Worm (Caenorhabditis elegans): ENCODE measurements around the gene gmps-1.
A peak's percentile ranks its signal among the peaks of the same experiment; 100 is the strongest.

The gmps-1 gene

DNA sequence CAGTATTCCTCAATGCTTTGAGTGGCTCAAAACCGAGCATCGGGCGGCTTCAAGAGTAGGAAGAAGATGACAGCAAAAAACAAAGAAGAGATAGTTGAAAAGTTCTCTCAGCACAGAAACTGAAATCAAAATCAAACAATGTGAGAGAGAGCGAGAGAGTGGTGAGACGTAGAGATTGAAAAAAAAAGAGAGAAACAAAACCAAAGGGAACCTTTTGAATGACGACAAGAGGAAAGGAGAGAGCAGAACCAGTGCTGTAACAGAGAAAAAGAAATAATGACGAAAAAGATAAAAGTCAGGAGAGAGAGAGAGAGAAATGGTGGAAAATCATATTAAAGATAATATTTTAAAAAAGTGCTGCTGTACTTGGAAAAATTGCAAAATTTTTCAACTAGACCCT is 1.3 kb downstream of the gmps-1 start:
- TF ChIP-seq ztf-29 (GFP tag; IDR thresholded peaks at IDR 0.05) (no peak), med-1 (GFP tag; optimal IDR thresholded peaks at IDR 0.05; ENCODE audit: insufficient read depth) (no peak), tab-1 (GFP tag; IDR thresholded peaks at IDR 0.05) (no peak), cog-1 (tag; optimal IDR thresholded peaks at IDR 0.05) (no peak), ref-1 (GFP tag; conservative IDR thresholded peaks at IDR 0.05) (no peak), flt-1 (GFP tag; IDR thresholded peaks at IDR 0.05) (no peak), klf-2 (GFP tag; conservative IDR thresholded peaks at IDR 0.05) (no peak), ztf-23 (GFP tag; IDR thresholded peaks at IDR 0.05) (no peak), T22C8.4 (GFP tag; IDR thresholded peaks at IDR 0.05) (no peak)

- TF ChIP-seq med-1 (GFP tag; optimal IDR thresholded peaks at IDR 0.05; ENCODE audit: insufficient read depth) (no peak), ref-1 (GFP tag; conservative IDR thresholded peaks at IDR 0.05) (no peak), tab-1 (GFP tag; IDR thresholded peaks at IDR 0.05) (no peak), klf-2 (GFP tag; conservative IDR thresholded peaks at IDR 0.05) (no peak), ztf-29 (GFP tag; IDR thresholded peaks at IDR 0.05) (no peak), T22C8.4 (GFP tag; IDR thresholded peaks at IDR 0.05) (no peak)
Observed at ce11 chrII:10862749-10863656, 5.5 kb downstream of the gmps-1 start.

DNA sequence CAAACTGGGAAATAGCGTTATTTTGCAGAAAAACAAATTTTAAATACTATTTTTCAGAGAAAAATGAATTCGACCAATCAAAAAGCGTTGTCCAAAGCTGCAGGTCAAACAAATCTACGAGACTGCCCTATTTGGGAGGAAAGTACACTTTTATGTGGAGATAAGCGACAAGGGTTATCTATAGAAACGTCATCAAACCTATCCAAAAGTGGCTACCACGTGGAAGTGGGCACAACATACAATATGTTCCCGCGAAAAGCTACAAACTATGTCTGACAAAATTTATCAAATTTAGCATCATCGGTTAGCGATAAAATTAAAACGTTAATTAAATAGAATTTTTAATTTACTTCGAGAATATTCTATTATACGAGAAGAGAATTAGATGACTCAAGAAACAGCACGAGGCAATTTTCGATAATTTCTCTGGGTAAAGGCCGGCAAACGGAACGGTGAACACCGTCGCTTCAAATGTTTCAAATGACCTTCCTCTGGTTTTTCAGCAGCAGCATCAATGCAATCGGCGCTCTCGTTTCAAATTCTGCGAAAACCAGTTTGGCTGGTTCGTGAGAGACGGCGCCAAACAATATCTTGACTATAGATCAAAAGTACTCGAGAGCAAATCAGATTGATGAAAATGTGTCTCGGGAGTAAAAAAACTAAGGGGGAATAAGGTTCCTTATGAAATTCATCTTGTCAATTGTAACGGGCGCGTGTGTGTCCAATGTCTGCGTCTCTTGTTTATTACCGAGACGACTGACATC is 6.6 kb downstream of the gmps-1 start:
- TF ChIP-seq ref-1 (GFP tag; conservative IDR thresholded peaks at IDR 0.05): no peak
- TF ChIP-seq med-1 (GFP tag; optimal IDR thresholded peaks at IDR 0.05; ENCODE audit: insufficient read depth): no peak
- no peak for TF ChIP-seq ztf-23 (GFP tag; IDR thresholded peaks at IDR 0.05)
- no peak for TF ChIP-seq flt-1 (GFP tag; IDR thresholded peaks at IDR 0.05)
- TF ChIP-seq ztf-29 (GFP tag; IDR thresholded peaks at IDR 0.05): no peak
- TF ChIP-seq tab-1 (GFP tag; IDR thresholded peaks at IDR 0.05): no peak

DNA sequence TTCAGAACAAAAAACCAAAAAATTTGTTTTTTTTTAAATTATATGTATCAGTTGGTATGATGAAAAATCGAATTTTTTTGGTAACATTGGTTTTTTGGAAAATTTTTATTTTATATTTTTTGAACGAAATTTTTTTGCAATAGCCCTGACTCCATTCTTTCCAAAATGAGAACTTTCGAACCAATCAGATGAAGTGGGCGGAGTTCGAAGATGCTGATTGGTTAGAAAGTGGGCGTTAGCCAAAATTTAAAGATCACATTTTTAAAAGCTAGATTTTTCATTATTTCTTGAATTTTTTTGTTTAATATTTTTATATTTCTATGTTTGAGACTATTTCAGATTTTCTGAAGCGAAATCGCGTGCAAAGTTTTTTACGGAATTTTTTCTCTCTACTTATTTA is 7.2 kb downstream of the gmps-1 start:
- TF ChIP-seq tab-1 (GFP tag; IDR thresholded peaks at IDR 0.05) (no peak), ztf-23 (GFP tag; IDR thresholded peaks at IDR 0.05) (no peak), ztf-29 (GFP tag; IDR thresholded peaks at IDR 0.05) (no peak), med-1 (GFP tag; optimal IDR thresholded peaks at IDR 0.05; ENCODE audit: insufficient read depth) (no peak), T22C8.4 (GFP tag; IDR thresholded peaks at IDR 0.05) (no peak)

DNA sequence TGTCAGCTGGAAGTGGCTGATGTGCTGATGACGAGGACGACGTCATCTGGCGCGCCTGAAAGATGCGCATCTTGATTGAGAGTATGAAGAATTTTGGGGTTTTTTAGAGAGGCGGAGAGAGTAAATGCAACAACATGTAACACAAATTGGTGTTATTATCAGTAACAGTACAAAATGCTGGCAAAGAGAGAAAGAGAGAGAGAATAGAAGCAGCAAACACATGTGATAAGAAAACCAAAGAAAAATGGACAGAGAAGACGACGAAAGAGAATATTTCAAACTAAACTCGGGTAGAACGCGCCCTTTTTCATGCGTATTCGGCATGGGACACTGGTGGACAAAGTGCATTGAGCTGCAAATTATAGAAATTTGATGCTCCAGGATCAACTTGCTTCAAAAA is 7.7 kb downstream of the gmps-1 start, which contains the start of gene M106.3:
TSS of gene M106.3 (minus strand) at position 70 of the 400 bp plus-strand sequence.
- TF ChIP-seq med-1 (GFP tag; optimal IDR thresholded peaks at IDR 0.05; ENCODE audit: insufficient read depth): no peak
- TF ChIP-seq tab-1 (GFP tag; IDR thresholded peaks at IDR 0.05): no peak
- TF ChIP-seq flt-1 (GFP tag; IDR thresholded peaks at IDR 0.05): no peak
- TF ChIP-seq T22C8.4 (GFP tag; IDR thresholded peaks at IDR 0.05): no peak
- TF ChIP-seq ref-1 (GFP tag; conservative IDR thresholded peaks at IDR 0.05): no peak
- no peak for TF ChIP-seq klf-2 (GFP tag; conservative IDR thresholded peaks at IDR 0.05)
- TF ChIP-seq ztf-29 (GFP tag; IDR thresholded peaks at IDR 0.05): no peak
- no peak for TF ChIP-seq cog-1 (tag; optimal IDR thresholded peaks at IDR 0.05)

DNA sequence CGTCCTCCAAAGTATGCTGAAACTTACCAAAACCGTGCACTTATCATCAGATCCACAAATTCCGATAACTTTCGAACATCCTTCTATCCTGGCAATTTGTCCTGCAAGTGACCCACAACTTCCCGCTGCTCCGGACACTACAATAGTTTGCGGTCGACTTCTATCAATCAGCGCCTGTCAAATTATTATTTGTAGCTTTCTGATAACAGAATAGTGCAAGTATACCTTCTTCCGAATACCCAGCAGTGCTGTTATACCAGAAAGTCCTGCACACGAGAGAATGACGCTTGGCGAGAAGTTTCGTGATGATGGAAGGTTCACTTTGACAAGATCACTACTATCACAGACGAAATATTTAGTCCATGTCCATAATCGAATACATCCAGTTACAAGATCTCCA is 9.2 kb downstream of the gmps-1 start:
- TF ChIP-seq cog-1 (tag; optimal IDR thresholded peaks at IDR 0.05) (no peak), ztf-29 (GFP tag; IDR thresholded peaks at IDR 0.05) (no peak), ztf-23 (GFP tag; IDR thresholded peaks at IDR 0.05) (no peak), tab-1 (GFP tag; IDR thresholded peaks at IDR 0.05) (no peak), flt-1 (GFP tag; IDR thresholded peaks at IDR 0.05) (no peak), med-1 (GFP tag; optimal IDR thresholded peaks at IDR 0.05; ENCODE audit: insufficient read depth) (no peak), T22C8.4 (GFP tag; IDR thresholded peaks at IDR 0.05) (no peak), ref-1 (GFP tag; conservative IDR thresholded peaks at IDR 0.05) (no peak), klf-2 (GFP tag; conservative IDR thresholded peaks at IDR 0.05) (no peak)

DNA sequence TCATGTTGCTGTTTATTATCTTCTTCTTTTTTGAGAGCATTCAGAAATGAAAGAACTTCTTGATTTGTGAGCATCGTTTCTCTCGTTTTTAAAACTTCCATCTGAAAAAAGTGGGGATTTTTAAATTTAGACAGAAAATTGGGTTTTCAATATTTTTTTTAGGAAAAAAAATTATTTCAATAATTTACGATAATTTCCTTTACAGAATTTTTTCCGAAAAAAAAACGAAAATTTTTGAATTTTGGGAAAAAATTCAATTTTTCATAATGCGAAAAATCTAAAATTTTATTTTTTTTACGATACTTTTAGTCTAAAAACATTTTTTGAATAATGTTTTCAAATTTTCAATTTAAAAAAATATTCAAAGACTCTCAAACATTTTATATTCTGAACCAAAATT is 11.4 kb downstream of the gmps-1 start, which contains the start of gene M106.7:
TSS of gene M106.7 (minus strand) at position 101 of the 400 bp plus-strand sequence.
- TF ChIP-seq flt-1 (GFP tag; IDR thresholded peaks at IDR 0.05): no peak

DNA sequence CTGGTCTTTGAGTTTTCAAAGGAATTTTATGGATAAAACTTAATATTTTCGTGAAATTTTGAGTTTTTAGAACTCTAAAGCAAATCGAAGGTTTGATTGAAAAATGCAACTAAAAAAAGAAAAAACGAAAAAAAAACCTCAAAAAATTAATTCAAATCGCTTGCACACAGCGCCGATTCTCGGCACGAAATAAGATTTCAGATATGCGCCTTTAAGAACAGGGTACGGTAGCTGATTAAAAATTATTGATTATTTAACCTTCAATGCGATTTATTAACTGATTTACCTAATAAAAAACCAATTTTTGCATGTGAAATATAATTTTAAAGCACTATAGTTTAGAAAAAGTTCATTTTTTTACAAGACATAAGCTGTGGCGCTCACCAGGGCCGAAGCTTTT is 15.6 kb downstream of the gmps-1 start:
- TF ChIP-seq cog-1 (tag; optimal IDR thresholded peaks at IDR 0.05) (no peak), ztf-23 (GFP tag; IDR thresholded peaks at IDR 0.05) (no peak), med-1 (GFP tag; optimal IDR thresholded peaks at IDR 0.05; ENCODE audit: insufficient read depth) (no peak), tab-1 (GFP tag; IDR thresholded peaks at IDR 0.05) (no peak), klf-2 (GFP tag; conservative IDR thresholded peaks at IDR 0.05) (no peak), flt-1 (GFP tag; IDR thresholded peaks at IDR 0.05) (no peak), ztf-29 (GFP tag; IDR thresholded peaks at IDR 0.05) (no peak), ref-1 (GFP tag; conservative IDR thresholded peaks at IDR 0.05) (no peak), T22C8.4 (GFP tag; IDR thresholded peaks at IDR 0.05) (no peak)

ce11 chrII:10851110-10851509 is 17.4 kb downstream of the gmps-1 start:
- no peak for TF ChIP-seq med-1 (GFP tag; optimal IDR thresholded peaks at IDR 0.05; ENCODE audit: insufficient read depth)
- peak; percentile 68 for TF ChIP-seq cog-1 (tag; optimal IDR thresholded peaks at IDR 0.05)

ce11 chrII:10849903-10850302 is 18.6 kb downstream of the gmps-1 start, which contains the start of gene M106.2:
M106.2 (minus strand) TSS chrII:10850003.
- TF ChIP-seq flt-1 (GFP tag; IDR thresholded peaks at IDR 0.05) (no peak), tab-1 (GFP tag; IDR thresholded peaks at IDR 0.05) (no peak), ztf-29 (GFP tag; IDR thresholded peaks at IDR 0.05) (no peak), med-1 (GFP tag; optimal IDR thresholded peaks at IDR 0.05; ENCODE audit: insufficient read depth) (no peak), cog-1 (tag; optimal IDR thresholded peaks at IDR 0.05) (no peak), ztf-23 (GFP tag; IDR thresholded peaks at IDR 0.05) (no peak), T22C8.4 (GFP tag; IDR thresholded peaks at IDR 0.05) (no peak), ref-1 (GFP tag; conservative IDR thresholded peaks at IDR 0.05) (no peak), klf-2 (GFP tag; conservative IDR thresholded peaks at IDR 0.05) (no peak)

Measured in whole organism, midembryonic.